Worm (Caenorhabditis elegans) whole organism, late embryonic: Measurements from ENCODE around the gene C45G9.9.

Source experiments
- ama-1 ChIP-seq: fragments of 150-350 bp; optimal IDR thresholded peaks from 2 replicates; lab custom pipeline; 2014
- ets-4 ChIP-seq: sonication (generic microtip); optimal IDR thresholded peaks from 2 replicates; lab custom pipeline; 2016; ENCODE audit warnings: missing genetic modification characterization, missing compliant biosample characterization
- fax-1 ChIP-seq: sonication (generic microtip); optimal IDR thresholded peaks from 2 replicates; lab custom pipeline; 2016; ENCODE audit warnings: missing genotype, missing genetic modification characterization, missing compliant biosample characterization
- fkh-10 ChIP-seq: fragments of 150-350 bp; optimal IDR thresholded peaks from 2 replicates; lab custom pipeline; 2014; ENCODE audit warnings: missing biosample characterization, missing genetic modification reagents, missing genetic modification characterization
- hlh-30 ChIP-seq: sonication (generic microtip); optimal IDR thresholded peaks from 2 replicates; lab custom pipeline; 2017; ENCODE audit warnings: antibody characterized with exemption, missing genetic modification characterization, missing compliant biosample characterization; ENCODE audit not compliant: insufficient read depth
- pqm-1 ChIP-seq: sonication (generic microtip); optimal IDR thresholded peaks from 2 replicates; lab custom pipeline; 2016; ENCODE audit warnings: missing genetic modification characterization, missing compliant biosample characterization
- ref-2 ChIP-seq: sonication (generic microtip); optimal IDR thresholded peaks from 2 replicates; lab custom pipeline; 2016; ENCODE audit warnings: missing genetic modification characterization, missing compliant biosample characterization
- zip-5 ChIP-seq: sonication (generic microtip); optimal IDR thresholded peaks from 2 replicates; lab custom pipeline; 2016; ENCODE audit warnings: missing genetic modification characterization, missing compliant biosample characterization

DNA sequence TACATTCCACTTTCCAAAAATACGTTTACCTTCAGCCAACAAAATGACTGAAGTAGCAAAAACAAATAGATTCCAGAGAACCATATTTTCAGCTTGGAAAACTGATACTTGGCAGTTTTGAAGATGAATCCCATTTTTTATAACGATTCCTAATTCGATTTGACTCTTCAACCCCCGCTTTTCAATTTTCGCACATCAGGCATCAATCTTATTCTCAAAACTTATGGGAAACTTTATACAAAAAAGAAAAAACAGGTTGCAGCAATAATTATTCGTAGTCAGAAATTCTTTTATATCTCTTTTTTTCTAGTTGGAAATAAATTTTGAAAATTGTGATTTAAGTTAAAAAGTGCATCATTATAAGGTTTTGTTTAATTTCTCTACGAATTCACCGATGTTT, 6.2 kb upstream of the C45G9.9 start, which contains the start of gene C45G9.10:
- TF ChIP-seq hlh-30 (tag; lab: Kevin White, UChicago) (no peak), fax-1 (tag; lab: Kevin White, UChicago) (no peak), zip-5 (tag; lab: Kevin White, UChicago) (no peak), ama-1 (lab: Kevin White, UChicago) (no peak), ets-4 (tag; lab: Kevin White, UChicago) (no peak), ref-2 (tag; lab: Kevin White, UChicago) (no peak), fkh-10 (GFP tag; lab: Kevin White, UChicago) (no peak), pqm-1 (tag; lab: Kevin White, UChicago) (no peak)
